Worm (Caenorhabditis elegans) whole organism, dauer: ENCODE measurements around the gene K02E10.5.

Source experiments
- unc-62 ChIP-seq: sonication (generic microtip); optimal IDR thresholded peaks from 2 replicates; lab custom pipeline; 2017; ENCODE audit warnings: missing biosample characterization, missing genetic modification reagents, missing genetic modification characterization

K02E10.5 gene

DNA sequence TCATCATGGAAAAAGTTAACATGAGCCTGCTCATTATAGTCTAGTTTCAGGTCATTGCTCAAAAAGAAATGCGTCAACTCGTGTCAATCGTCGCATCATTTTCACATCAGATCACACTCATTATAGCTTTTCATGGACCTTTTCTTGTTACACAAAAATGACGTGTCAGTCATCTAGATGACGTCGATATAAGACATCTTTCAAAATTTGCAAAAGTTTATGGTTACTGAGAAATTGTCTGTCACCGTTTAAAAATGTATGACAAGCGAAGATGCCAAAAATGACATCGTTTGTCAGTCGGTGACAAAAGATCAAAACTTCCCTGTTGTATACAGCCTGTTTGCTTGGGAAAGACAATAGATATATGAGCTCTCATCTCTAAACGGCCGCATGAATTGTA is 37.6 kb downstream of the K02E10.5 start:
- no peak for TF ChIP-seq unc-62 (GFP tag; lab: Kevin White, UChicago)

DNA sequence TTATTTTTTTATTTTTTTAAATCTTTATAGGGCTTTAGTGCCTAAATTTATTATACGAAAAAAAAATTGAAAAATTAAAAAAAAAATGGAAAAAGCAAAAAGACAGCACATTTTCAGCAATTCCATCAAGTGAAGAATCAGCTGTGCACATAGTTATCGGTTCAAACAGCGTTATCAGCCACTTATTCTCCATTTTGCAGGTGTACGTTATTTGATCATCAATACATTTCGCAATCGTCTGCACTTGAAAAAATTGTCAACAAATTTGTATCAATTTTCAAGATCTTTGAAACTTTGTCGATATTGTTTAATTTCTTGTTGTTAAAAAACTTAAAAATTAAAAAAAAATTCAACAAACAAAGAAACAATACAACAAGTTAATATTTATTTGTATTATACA is 39.0 kb downstream of the K02E10.5 start:
- TF ChIP-seq unc-62 (GFP tag; lab: Kevin White, UChicago): no peak

DNA sequence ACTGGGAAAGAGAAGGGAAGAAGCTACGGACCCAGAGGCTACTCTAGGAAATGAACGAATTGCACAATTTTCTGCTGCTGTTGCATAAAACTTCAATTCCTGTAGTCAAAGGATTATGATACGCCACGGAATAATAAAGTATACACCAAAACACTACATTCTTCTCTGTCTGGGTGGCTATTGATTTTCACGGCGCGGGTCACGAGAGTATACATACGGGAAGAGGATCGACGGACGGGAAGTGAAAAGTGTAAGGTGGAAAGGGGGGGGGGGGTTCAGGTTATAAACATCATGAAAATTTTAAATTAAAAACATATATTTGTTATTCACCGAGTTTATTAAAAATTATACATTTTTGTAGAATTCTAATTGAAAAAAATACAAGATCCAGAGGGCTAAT is 39.4 kb downstream of the K02E10.5 start:
- TF ChIP-seq unc-62 (GFP tag; lab: Kevin White, UChicago): no peak

DNA sequence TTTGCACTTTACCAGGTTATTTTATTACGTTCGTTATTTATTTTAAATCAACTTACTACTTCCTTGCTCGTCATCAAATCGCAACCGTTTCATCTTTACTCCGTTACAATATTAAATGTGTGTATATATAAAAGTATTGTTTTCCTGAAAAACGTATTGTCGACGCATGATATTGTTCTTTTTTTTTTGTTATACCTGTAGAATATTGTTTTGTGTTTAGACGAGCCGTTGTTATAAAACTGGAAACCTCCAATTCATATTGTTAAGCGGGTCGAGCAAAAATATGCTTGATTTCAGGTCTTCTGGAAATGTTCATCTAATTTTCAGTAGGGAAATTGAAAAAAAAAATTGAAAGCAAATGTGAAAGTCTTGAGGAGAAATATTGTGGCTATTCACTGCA is 39.9 kb downstream of the K02E10.5 start, which contains the start of gene gid-2:
TSS of gene gid-2 (minus strand) at position 101 of the 400 bp plus-strand sequence.
- TF ChIP-seq unc-62 (GFP tag; lab: Kevin White, UChicago): no peak

DNA sequence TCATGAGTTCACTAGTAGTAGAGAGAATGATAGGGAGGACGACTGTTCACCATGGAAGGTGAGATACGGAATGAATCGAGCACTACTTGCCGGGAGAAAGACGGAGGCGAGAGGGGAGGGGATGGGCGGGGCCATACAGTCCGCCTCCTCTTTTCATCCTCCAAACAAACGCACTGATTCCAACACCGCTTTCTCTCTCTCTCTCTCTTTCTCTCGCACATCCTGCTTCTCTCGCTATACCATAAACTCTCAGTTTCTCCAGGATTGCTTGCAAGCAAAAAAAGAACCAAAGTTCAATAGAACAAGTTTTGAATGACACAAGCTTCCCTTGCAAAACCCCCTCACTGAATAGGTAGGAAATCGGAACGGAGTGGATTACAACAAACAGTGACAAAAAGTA is 43.4 kb downstream of the K02E10.5 start:
- TF ChIP-seq unc-62 (GFP tag; lab: Kevin White, UChicago): no peak

DNA sequence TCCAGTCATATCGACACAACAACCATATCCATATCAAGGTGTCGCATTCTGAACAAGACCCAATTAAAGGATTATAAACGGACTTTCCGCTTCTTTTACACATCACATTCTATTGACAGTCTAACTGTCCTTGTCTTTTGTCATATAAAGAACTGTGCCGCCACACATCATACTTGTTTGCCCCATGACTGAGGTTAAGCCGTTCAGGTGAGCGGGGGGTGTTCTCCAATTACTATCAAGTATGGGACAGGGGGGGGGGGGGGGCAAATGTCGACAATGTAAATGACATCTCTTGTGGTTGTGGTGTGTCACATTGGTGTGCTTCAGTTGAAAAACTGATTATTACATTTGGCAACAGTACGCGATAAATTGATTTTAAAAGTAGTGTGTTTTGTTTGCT is 44.9 kb downstream of the K02E10.5 start:
- TF ChIP-seq unc-62 (GFP tag; lab: Kevin White, UChicago): no peak

DNA sequence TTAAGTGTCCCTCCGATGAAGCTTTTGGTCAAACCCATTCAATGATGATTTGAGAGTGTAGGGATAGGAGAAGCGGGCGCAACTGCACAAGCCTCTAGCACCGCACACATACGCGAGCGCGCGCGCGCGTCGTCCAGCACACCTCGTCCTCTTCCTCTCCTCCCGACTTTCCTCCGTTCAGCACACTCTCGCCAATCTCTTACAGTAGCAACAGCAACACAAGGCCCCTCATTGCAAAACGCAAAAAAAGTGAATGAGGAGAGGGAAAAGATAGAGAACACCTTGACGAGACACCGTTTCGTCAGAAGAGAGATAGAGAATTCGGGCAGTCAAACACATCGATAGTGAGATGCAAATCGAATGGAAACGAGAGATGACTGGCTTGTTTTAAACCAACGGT is 46.3 kb downstream of the K02E10.5 start:
- TF ChIP-seq unc-62 (GFP tag; lab: Kevin White, UChicago): no peak

DNA sequence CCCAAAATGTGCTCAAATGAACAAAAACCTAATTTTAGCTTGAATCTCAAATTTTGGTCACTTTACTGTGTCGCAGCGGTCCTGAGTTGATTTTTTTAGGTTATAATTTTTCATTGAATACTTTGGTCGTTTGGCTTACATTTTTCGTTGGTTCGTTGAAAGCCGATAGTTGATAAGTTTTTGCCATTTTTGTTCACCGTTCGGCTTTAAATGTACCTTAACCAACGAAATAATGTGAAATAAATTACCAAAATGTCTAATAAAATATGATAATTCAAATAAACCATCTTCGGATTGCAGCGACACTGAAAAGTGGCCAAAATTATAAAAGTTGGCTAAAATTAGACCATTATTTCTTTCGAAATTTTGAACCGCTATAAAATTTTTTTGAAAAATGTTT is 48.4 kb downstream of the K02E10.5 start:
- no peak for TF ChIP-seq unc-62 (GFP tag; lab: Kevin White, UChicago)

DNA sequence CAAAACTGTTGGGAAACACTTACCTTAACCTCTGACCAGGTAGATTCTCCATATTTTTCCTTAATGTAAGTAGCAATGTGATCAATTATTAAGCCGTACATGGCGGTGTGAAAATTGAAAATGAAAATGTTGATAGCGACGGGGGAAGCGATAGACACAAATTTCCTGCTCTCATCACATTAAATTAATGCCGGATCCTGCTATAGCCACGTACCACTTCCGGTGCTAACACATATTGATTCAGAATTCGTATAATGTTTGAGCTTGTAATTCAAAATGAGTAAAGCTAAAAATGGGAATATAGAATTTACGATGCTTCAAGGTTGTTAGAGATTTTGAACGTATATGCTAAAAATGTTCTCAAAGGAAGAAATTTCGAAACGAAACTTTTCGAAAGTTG is 51.3 kb downstream of the K02E10.5 start, which contains the start of gene gcy-31:
TSS of gene gcy-31 (minus strand) at position 101 of the 400 bp plus-strand sequence.
- TF ChIP-seq unc-62 (GFP tag; lab: Kevin White, UChicago): no peak
